Worm (Caenorhabditis elegans) whole organism, young adult: Measurements from ENCODE around the gene srbc-83.

Source experiments
- B0019.2 ChIP-seq: fragments of 200-800 bp; sonication (Bioruptor generic); conservative IDR thresholded peaks from 2 replicates; pipeline ENCODE4 v1.3.6; 2022; ENCODE audit warnings: missing genetic modification reagents, missing genetic modification characterization, missing compliant biosample characterization
- B0035.1 ChIP-seq: sonication (generic microtip); optimal IDR thresholded peaks from 2 replicates; lab custom pipeline; 2016; ENCODE audit warnings: missing genetic modification characterization, mild to moderate bottlenecking, missing compliant biosample characterization, missing genotype, missing genetic modification reagents
- C06A6.2 ChIP-seq: fragments of 200-800 bp; sonication (Bioruptor generic); conservative IDR thresholded peaks from 2 replicates; pipeline ENCODE4 v1.3.6; 2022; ENCODE audit warnings: missing genetic modification characterization, missing compliant biosample characterization
- F52B5.7 ChIP-seq: sonication (generic microtip); optimal IDR thresholded peaks from 2 replicates; lab custom pipeline; 2016; ENCODE audit warnings: mild to moderate bottlenecking, missing genetic modification characterization, missing compliant biosample characterization
- F55B11.4 ChIP-seq: sonication (generic microtip); optimal IDR thresholded peaks from 2 replicates; lab custom pipeline; 2016; ENCODE audit warnings: missing compliant biosample characterization, missing genetic modification characterization, borderline replicate concordance; ENCODE audit not compliant: insufficient read depth
- F57C9.4 ChIP-seq: sonication (generic microtip); optimal IDR thresholded peaks from 2 replicates; lab custom pipeline; 2017; ENCODE audit warnings: mild to moderate bottlenecking, missing genetic modification characterization, missing compliant biosample characterization
- Y53G8AR.9 ChIP-seq: fragments of 200-800 bp; sonication (Bioruptor generic); conservative IDR thresholded peaks from 2 replicates; pipeline ENCODE4 v1.3.6; 2022; ENCODE audit warnings: missing genetic modification reagents, missing genetic modification characterization, missing compliant biosample characterization
- Y56A3A.18 ChIP-seq: fragments of 200-800 bp; sonication (Bioruptor generic); IDR thresholded peaks from 2 replicates; pipeline ENCODE4 v1.3.6; 2022; ENCODE audit warnings: missing genetic modification reagents, missing genetic modification characterization, missing compliant biosample characterization
- Y79H2A.3 ChIP-seq: fragments of 200-800 bp; sonication (Bioruptor generic); conservative IDR thresholded peaks from 2 replicates; pipeline ENCODE4 v1.3.6; 2022; ENCODE audit warnings: missing genetic modification reagents, missing genetic modification characterization, missing compliant biosample characterization
- aptf-3 ChIP-seq: fragments of 200-800 bp; sonication (Bioruptor generic); IDR thresholded peaks from 2 replicates; pipeline ENCODE4 v1.3.6; 2022; ENCODE audit warnings: missing genetic modification characterization, missing compliant biosample characterization
- attf-3 ChIP-seq: fragments of 200-800 bp; sonication (Bioruptor generic); conservative IDR thresholded peaks from 2 replicates; pipeline ENCODE4 v1.3.6; 2022; ENCODE audit warnings: missing genetic modification reagents, missing genetic modification characterization, missing compliant biosample characterization
- ceh-100 ChIP-seq: fragments of 200-800 bp; sonication (Bioruptor generic); IDR thresholded peaks from 2 replicates; pipeline ENCODE4 v1.3.6; 2022; ENCODE audit warnings: missing genetic modification reagents, missing genetic modification characterization, missing compliant biosample characterization
- ceh-58 ChIP-seq: fragments of 200-800 bp; sonication (Bioruptor generic); IDR thresholded peaks from 2 replicates; pipeline ENCODE4 v1.3.6; 2022; ENCODE audit warnings: missing genetic modification characterization, missing compliant biosample characterization
- ceh-91 ChIP-seq: fragments of 200-800 bp; sonication (Bioruptor generic); IDR thresholded peaks from 2 replicates; pipeline ENCODE4 v1.3.6; 2022; ENCODE audit warnings: missing genetic modification reagents, missing genetic modification characterization, missing compliant biosample characterization
- dpff-1 ChIP-seq: sonication (generic microtip); optimal IDR thresholded peaks from 2 replicates; lab custom pipeline; 2017; ENCODE audit warnings: mild to moderate bottlenecking, missing genetic modification characterization, missing compliant biosample characterization
- egl-18 ChIP-seq: fragments of 200-800 bp; sonication (Bioruptor generic); IDR thresholded peaks from 2 replicates; pipeline ENCODE4 v1.3.6; 2022; ENCODE audit warnings: missing genetic modification reagents, missing genetic modification characterization, missing compliant biosample characterization
- hsf-1 ChIP-seq: fragments of 200-800 bp; sonication (Bioruptor generic); IDR thresholded peaks from 2 replicates; pipeline ENCODE4 v1.3.6; 2022; ENCODE audit warnings: missing genetic modification reagents, missing genetic modification characterization, missing compliant biosample characterization
- lag-1 ChIP-seq: fragments of 200-800 bp; sonication (Bioruptor generic); IDR thresholded peaks from 2 replicates; pipeline ENCODE4 v1.3.6; 2022; ENCODE audit warnings: missing genetic modification reagents, missing genetic modification characterization, missing compliant biosample characterization
- lin-40 ChIP-seq: sonication (generic microtip); optimal IDR thresholded peaks from 2 replicates; lab custom pipeline; 2016; ENCODE audit warnings: missing genetic modification characterization, mild to moderate bottlenecking, missing compliant biosample characterization, missing genotype, missing genetic modification reagents
- madf-10 ChIP-seq: sonication (generic microtip); optimal IDR thresholded peaks from 2 replicates; lab custom pipeline; 2016; ENCODE audit warnings: mild to moderate bottlenecking, missing genetic modification characterization, missing compliant biosample characterization
- mxl-1 ChIP-seq: sonication (generic microtip); optimal IDR thresholded peaks from 2 replicates; lab custom pipeline; 2016; ENCODE audit warnings: missing genetic modification characterization, missing compliant biosample characterization
- nhr-120 ChIP-seq: fragments of 200-800 bp; sonication (Bioruptor generic); IDR thresholded peaks from 2 replicates; pipeline ENCODE4 v1.3.6; 2022; ENCODE audit warnings: missing genetic modification characterization, missing compliant biosample characterization
- nhr-80 ChIP-seq: sonication (generic microtip); optimal IDR thresholded peaks from 2 replicates; lab custom pipeline; 2016; ENCODE audit warnings: missing genetic modification characterization, missing compliant biosample characterization
- snpc-1.3 ChIP-seq: sonication (generic microtip); optimal IDR thresholded peaks from 2 replicates; lab custom pipeline; 2017; ENCODE audit warnings: missing genetic modification characterization, mild to moderate bottlenecking, missing compliant biosample characterization, antibody characterized with exemption, moderate library complexity, missing genotype, missing genetic modification reagents; ENCODE audit not compliant: insufficient read depth
- snpc-4 ChIP-seq, 5 experiments: fragments of 150-350 bp in 1 of 5; sonication (generic microtip) in 4 of 5; optimal IDR thresholded peaks; 2 replicates each; lab custom pipeline; 2014 to 2018; ENCODE audit warnings: missing genetic modification characterization in 5 of 5, missing biosample characterization in 3 of 5, antibody characterized with exemption in 2 of 5, mild to moderate bottlenecking in 2 of 5, missing compliant biosample characterization in 2 of 5, missing genotype in 2 of 5, moderate library complexity in 2 of 5, missing genetic modification reagents in 1 of 5
- ztf-25 ChIP-seq: fragments of 200-800 bp; sonication (Bioruptor generic); IDR thresholded peaks from 2 replicates; pipeline ENCODE4 v1.3.6; 2022; ENCODE audit warnings: missing genetic modification reagents, missing genetic modification characterization, missing compliant biosample characterization

Gene srbc-83

ce11 chrV:16285794-16286193 lies 11.4 kb upstream of the srbc-83 start, which contains the start of gene F28G4.4:
Gene F28G4.4, minus strand, starts transcription at chrV:16285894.
- no peak for TF ChIP-seq F52B5.7 (tag; lab: Kevin White, UChicago)
- no peak for TF ChIP-seq B0035.1 (tag; lab: Kevin White, UChicago)
- TF ChIP-seq Y79H2A.3 (GFP tag; lab: Robert Waterston, UW): no peak
- no peak for TF ChIP-seq lin-40 (tag; lab: Kevin White, UChicago)
- no peak for TF ChIP-seq attf-3 (GFP tag; lab: Robert Waterston, UW)
- TF ChIP-seq ceh-91 (GFP tag; lab: Robert Waterston, UW): no peak
- TF ChIP-seq F57C9.4 (tag; lab: Kevin White, UChicago): no peak
- no peak for TF ChIP-seq Y56A3A.18 (GFP tag; lab: Robert Waterston, UW)
- TF ChIP-seq lag-1 (GFP tag; lab: Robert Waterston, UW): no peak
- no peak for TF ChIP-seq ceh-58 (GFP tag; lab: Robert Waterston, UW)
- no peak for TF ChIP-seq ztf-25 (GFP tag; lab: Robert Waterston, UW)
- TF ChIP-seq F55B11.4 (tag; lab: Kevin White, UChicago): no peak
- TF ChIP-seq snpc-1.3 (tag; lab: Kevin White, UChicago): no peak
- TF ChIP-seq aptf-3 (GFP tag; lab: Robert Waterston, UW): no peak
- no peak for TF ChIP-seq egl-18 (GFP tag; lab: Robert Waterston, UW)

DNA sequence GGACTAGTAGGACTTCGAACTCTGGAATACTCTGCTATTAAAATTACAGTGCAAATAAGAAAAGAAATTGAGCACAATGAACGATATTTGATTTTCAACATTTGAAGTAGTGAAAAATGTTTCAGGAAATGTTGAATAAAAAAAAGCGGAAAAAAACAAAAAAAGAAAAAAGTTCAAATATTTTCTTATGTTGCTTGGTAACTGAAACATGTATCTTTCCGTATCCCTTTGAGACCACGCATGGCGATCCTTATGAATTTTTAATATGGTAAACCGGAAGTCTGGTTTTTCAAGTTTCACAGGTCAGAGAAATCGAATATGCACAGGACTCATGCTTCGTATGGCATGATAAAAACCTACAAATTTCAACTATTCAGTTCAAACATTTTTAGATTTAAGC lies 9.6 kb upstream of the srbc-83 start, which contains the start of gene F28G4.3:
Gene F28G4.3 (minus strand): TSS at position 101 of the 400 bp plus-strand sequence.
- no peak for TF ChIP-seq ceh-100 (GFP tag; lab: Robert Waterston, UW)

DNA sequence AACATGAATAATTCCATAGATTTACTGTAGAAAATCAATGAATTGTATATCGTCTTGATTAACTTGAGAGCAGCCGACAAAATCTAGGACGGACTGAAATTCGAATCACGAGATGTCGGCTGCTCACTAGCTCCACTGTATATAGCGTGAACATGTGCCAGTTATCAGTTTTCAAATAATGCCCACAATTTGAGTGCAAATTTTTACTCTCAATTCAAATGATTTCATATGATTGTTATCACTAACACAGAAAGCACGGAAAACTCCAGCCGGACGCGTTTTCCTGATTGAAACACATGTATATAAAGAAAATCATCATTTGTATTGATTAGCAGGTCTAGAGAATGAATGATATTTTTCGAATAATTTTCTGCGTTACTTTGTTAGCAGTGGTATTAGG lies 4.8 kb upstream of the srbc-83 start, which contains the start of gene oac-5:
Gene oac-5 (plus strand): TSS at position 301 of the 400 bp plus-strand sequence.
- no peak for TF ChIP-seq ceh-100 (GFP tag; lab: Robert Waterston, UW)
- peak; percentile 15 for TF ChIP-seq nhr-80 (tag; lab: Kevin White, UChicago)

DNA sequence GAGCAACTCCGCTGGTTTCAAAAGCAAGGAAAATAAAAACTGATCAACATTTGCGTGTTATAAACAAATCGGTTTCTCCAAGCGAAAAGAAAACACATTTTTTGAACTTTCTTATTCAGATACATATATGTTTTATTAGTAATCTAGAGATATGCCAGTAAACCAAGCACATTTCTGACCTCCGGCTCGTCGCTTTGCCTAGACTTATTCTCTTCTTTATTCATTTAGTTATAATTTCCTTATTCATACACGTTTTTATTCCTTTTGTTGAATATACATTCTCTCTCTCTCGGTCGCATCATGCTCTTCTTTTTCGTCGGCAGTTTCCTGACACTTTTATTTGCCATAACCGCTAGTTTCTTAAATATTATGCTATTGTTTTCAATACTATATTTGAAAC lies 1.5 kb downstream of the srbc-83 start, which contains the start of gene srbc-84:
Gene srbc-84 (plus strand): TSS at position 301 of the 400 bp plus-strand sequence.
- no peak for TF ChIP-seq dpff-1 (tag; lab: Kevin White, UChicago)
- TF ChIP-seq Y53G8AR.9 (GFP tag; lab: Robert Waterston, UW): no peak

ce11 chrV:16299834-16300233 lies 2.7 kb downstream of the srbc-83 start:
- TF ChIP-seq madf-10 (tag; lab: Kevin White, UChicago) (peak; percentile 97), mxl-1 (tag; lab: Kevin White, UChicago) (no peak)

DNA sequence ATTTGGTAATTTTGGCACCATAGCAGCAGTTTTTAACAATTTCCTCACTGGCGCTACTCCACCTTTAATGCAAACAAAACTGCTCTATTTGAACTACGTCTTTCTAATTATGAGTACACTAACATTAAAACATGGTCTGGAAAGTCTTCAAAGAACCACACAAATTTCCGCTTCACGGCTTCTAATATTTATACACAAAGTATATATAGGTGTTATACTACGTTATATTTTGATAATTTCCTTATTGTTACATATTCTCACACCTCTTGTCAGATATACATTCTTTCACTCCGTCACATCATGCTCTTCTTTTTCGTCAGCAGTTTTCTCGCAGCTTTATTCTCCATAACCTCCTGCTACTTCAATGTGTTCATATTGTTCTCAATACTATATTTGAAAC lies 3.1 kb downstream of the srbc-83 start, which contains the start of gene srbc-82:
Gene srbc-82 (plus strand): TSS at position 301 of the 400 bp plus-strand sequence.
- TF ChIP-seq Y56A3A.18 (GFP tag; lab: Robert Waterston, UW) (no peak), C06A6.2 (GFP tag; lab: Robert Waterston, UW) (no peak), ceh-58 (GFP tag; lab: Robert Waterston, UW) (no peak), B0019.2 (GFP tag; lab: Robert Waterston, UW) (no peak), nhr-120 (GFP tag; lab: Robert Waterston, UW) (no peak)
- TF ChIP-seq, all 124 proteins: peak for 0

DNA sequence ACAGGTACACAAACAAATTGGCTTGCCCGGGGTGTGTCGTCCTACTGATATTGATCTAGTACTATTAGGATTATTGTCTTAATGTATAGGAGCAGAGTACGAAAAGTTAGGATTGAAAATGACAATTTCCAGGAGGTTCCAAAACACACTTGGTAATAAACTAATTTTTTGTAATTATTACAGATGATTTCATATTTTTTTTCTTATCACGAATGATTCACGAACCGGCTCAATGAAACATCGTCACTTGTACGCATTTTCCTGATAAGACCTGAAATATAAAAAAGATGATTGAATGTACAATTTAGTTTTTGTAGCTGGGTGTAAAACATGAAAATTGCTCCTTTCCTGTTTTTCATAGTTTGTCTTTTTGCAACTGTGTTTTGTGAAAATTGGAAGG lies 5.3 kb downstream of the srbc-83 start, which contains the start of the genes C31A11.13 and oac-6:
Gene C31A11.13 (minus strand): TSS at position 113 of the 400 bp plus-strand sequence.
Gene oac-6 (plus strand): TSS at position 279 of the 400 bp plus-strand sequence.
- TF ChIP-seq hsf-1 (GFP tag; lab: Robert Waterston, UW): no peak
- TF ChIP-seq snpc-4 (GFP tag; optimal IDR thresholded peaks at IDR 0.05; lab: Kevin White, UChicago): no peak
- TF ChIP-seq snpc-4 (tag; optimal IDR thresholded peaks at IDR 0.05; lab: Kevin White, UChicago): peak in 2 of 4 experiments; percentile 14 to 41
